Fruit fly (Drosophila melanogaster) Kc167 (cell line): ENCODE results near the gene Muc14A.

Experiments
- Myc ChIP-seq: fragments of >200 bp; optimal IDR thresholded peaks from 2 replicates; lab custom pipeline; 2017; ENCODE audit warnings: missing external identifiers
- Sin3A ChIP-seq: fragments of >200 bp; optimal IDR thresholded peaks from 2 replicates; lab custom pipeline; 2018; ENCODE audit warnings: missing external identifiers
- h ChIP-seq: fragments of >200 bp; optimal IDR thresholded peaks from 3 replicates; lab custom pipeline; 2018; ENCODE audit warnings: missing external identifiers
- insv ChIP-seq: fragments of >200 bp; optimal IDR thresholded peaks from 3 replicates; lab custom pipeline; 2018; ENCODE audit warnings: missing external identifiers
- psq ChIP-seq: fragments of >200 bp; optimal IDR thresholded peaks from 2 replicates; lab custom pipeline; 2017; ENCODE audit warnings: missing external identifiers
- ttk ChIP-seq: sonication (Bioruptor generic); optimal IDR thresholded peaks from 2 replicates; lab custom pipeline; 2017; ENCODE audit warnings: missing external identifiers

DNA sequence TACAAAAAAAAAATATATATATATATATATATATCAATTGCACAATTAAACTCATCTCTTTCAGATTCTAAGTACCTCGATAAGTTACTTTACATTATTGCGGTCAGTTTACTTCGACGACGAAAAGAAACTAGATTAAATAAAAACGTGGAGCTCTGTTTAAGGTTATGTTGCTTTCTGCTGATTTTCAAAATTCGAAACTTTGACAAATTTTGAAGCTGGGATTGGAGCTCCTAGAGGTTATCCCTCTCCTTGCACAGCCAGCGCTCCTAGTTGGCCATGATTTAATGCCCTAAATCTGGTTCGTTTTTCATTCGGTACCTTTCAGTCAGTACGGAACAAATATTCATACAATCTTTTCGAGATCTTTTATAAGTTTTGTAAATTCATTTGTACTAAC lies 32.3 kb upstream of the Muc14A start, which contains the start of gene CG42766:
- TF ChIP-seq psq (lab: Kevin White, UChicago): no peak
- TF ChIP-seq h (lab: Kevin White, UChicago): no peak
- no peak for TF ChIP-seq Myc (lab: Kevin White, UChicago)
- TF ChIP-seq Sin3A: no peak
- TF ChIP-seq ttk (lab: Kevin White, UChicago): no peak
- TF ChIP-seq insv (lab: Kevin White, UChicago): no peak
